Fruit fly (Drosophila melanogaster) whole organism, embryonic: ENCODE results near the gene RpL34b.

Source experiments
- CG3726 ChIP-seq: fragments of 200-800 bp; sonication (Bioruptor generic); IDR thresholded peaks from 3 replicates; pipeline ENCODE4, ENCODE4 v1.3.6; 2022; ENCODE audit warnings: missing biosample characterization, missing genetic modification characterization
- h ChIP-seq: fragments of >200 bp; optimal IDR thresholded peaks from 2 replicates; lab custom pipeline; 2017

dm6 chr3R:9388321-9388720 lies 12.7 kb downstream of the RpL34b start:
- TF ChIP-seq CG3726 (no peak), h (lab: Kevin White, UChicago) (no peak)
